Fruit fly (Drosophila melanogaster) whole organism, wandering third instar larva: ENCODE measurements around the gene CG43092.
A peak's percentile ranks its signal among the peaks of the same experiment; 100 is the strongest.

ENCODE experiments used
- Abd-B ChIP-seq: fragments of >200 bp; optimal IDR thresholded peaks from 2 replicates; lab custom pipeline; 2017; ENCODE audit warnings: missing biosample characterization, missing genetic modification characterization
- CG32264 ChIP-seq: fragments of 200-800 bp; sonication (Bioruptor generic); optimal IDR thresholded peaks from 2 replicates; lab custom pipeline; 2016; ENCODE audit warnings: missing biosample characterization, missing genetic modification characterization
- CG9705 ChIP-seq: fragments of 200-800 bp; sonication (Bioruptor generic); optimal IDR thresholded peaks from 2 replicates; lab custom pipeline; 2018; ENCODE audit warnings: missing biosample characterization, mild to moderate bottlenecking, missing genetic modification characterization
- Dfd ChIP-seq: fragments of >200 bp; optimal IDR thresholded peaks from 2 replicates; lab custom pipeline; 2017; ENCODE audit warnings: missing biosample characterization, missing genetic modification characterization
- Dif ChIP-seq: fragments of 200-275, 200-300 bp; sonication (Bioruptor generic); optimal IDR thresholded peaks from 2 replicates; lab custom pipeline; 2018; ENCODE audit warnings: missing biosample characterization, missing genetic modification characterization; ENCODE audit not compliant: partially characterized antibody
- GATAd ChIP-seq: sonication (Bioruptor generic); optimal IDR thresholded peaks from 2 replicates; lab custom pipeline; 2016; ENCODE audit warnings: missing biosample characterization, missing genetic modification characterization
- HLH106 ChIP-seq: fragments of 200-800 bp; optimal IDR thresholded peaks from 3 replicates; lab custom pipeline; 2019; ENCODE audit warnings: missing biosample characterization, mild to moderate bottlenecking, missing genetic modification characterization, moderate library complexity
- Hr83 ChIP-seq: fragments of 200-300 bp; sonication (Bioruptor generic); optimal IDR thresholded peaks from 2 replicates; lab custom pipeline; 2016; ENCODE audit warnings: missing biosample characterization, mild to moderate bottlenecking, missing genetic modification characterization, moderate library complexity; ENCODE audit not compliant: poor library complexity, severe bottlenecking
- Mio ChIP-seq: sonication (Bioruptor generic); optimal IDR thresholded peaks from 2 replicates; lab custom pipeline; 2016; ENCODE audit warnings: missing biosample characterization, missing genetic modification characterization
- N ChIP-seq: fragments of >200 bp; optimal IDR thresholded peaks from 2 replicates; lab custom pipeline; 2018; ENCODE audit warnings: missing biosample characterization, missing external identifiers, missing genetic modification characterization
- OdsH ChIP-seq: fragments of 200-800 bp; sonication (Bioruptor generic); optimal IDR thresholded peaks from 2 replicates; lab custom pipeline; 2016; ENCODE audit warnings: missing biosample characterization, mild to moderate bottlenecking, missing genetic modification characterization
- Rel ChIP-seq, 2 experiments: fragments of 200-800 bp; sonication (Bioruptor generic) in 1 of 2; optimal IDR thresholded peaks; 2 replicates in 1 of 2; 3 replicates in 1 of 2; lab custom pipeline; 2016 to 2019; ENCODE audit warnings: mild to moderate bottlenecking in 2 of 2, missing biosample characterization in 2 of 2, missing genetic modification characterization in 2 of 2, moderate library complexity in 1 of 2
- Sp1 ChIP-seq: fragments of 200-800 bp; sonication (Bioruptor generic); optimal IDR thresholded peaks from 3 replicates; lab custom pipeline; 2019; ENCODE audit warnings: missing biosample characterization, mild to moderate bottlenecking, missing genetic modification characterization, moderate library complexity
- Vsx2 ChIP-seq: fragments of 200-300, 225-300 bp; sonication (Bioruptor generic); optimal IDR thresholded peaks from 2 replicates; lab custom pipeline; 2018; ENCODE audit warnings: missing biosample characterization, missing genetic modification characterization; ENCODE audit not compliant: partially characterized antibody
- br ChIP-seq: fragments of 200-800 bp; sonication (Bioruptor generic); optimal IDR thresholded peaks from 2 replicates; lab custom pipeline; 2016; ENCODE audit warnings: missing biosample characterization, missing genetic modification characterization
- brk ChIP-seq: fragments of 200-800 bp; sonication (Bioruptor generic); optimal IDR thresholded peaks from 2 replicates; lab custom pipeline; 2016; ENCODE audit warnings: missing biosample characterization, mild to moderate bottlenecking, missing genetic modification characterization
- dl ChIP-seq, 2 experiments: fragments of 175-275, 200-275 bp in 1 of 2; fragments of 200-275 bp in 1 of 2; sonication (Bioruptor generic); optimal IDR thresholded peaks; lab custom pipeline; 2018; ENCODE audit warnings: mild to moderate bottlenecking in 2 of 2, missing biosample characterization in 2 of 2, missing genetic modification characterization in 2 of 2, moderate library complexity in 2 of 2; ENCODE audit not compliant: partially characterized antibody in 2 of 2, insufficient read depth in 1 of 2
- ey ChIP-seq: fragments of 200-800 bp; sonication (Bioruptor generic); optimal IDR thresholded peaks from 2 replicates; lab custom pipeline; 2016; ENCODE audit warnings: missing biosample characterization, missing genetic modification characterization
- foxo ChIP-seq, 2 experiments: fragments of 200-800 bp; sonication (Bioruptor generic); optimal IDR thresholded peaks; 2 replicates in 1 of 2; 3 replicates in 1 of 2; lab custom pipeline; 2016 to 2017; ENCODE audit warnings: missing biosample characterization in 2 of 2, missing genetic modification characterization in 2 of 2
- fru ChIP-seq: fragments of 200-800 bp; sonication (Bioruptor generic); optimal IDR thresholded peaks from 3 replicates; lab custom pipeline; 2016; ENCODE audit warnings: missing biosample characterization, mild to moderate bottlenecking, missing genetic modification characterization
- jim ChIP-seq: fragments of 175-275, 200-325 bp; sonication (Bioruptor generic); optimal IDR thresholded peaks from 2 replicates; lab custom pipeline; 2016; ENCODE audit warnings: missing biosample characterization, mild to moderate bottlenecking, missing genetic modification characterization
- pan ChIP-seq: fragments of >200 bp; optimal IDR thresholded peaks from 2 replicates; lab custom pipeline; 2017
- psq ChIP-seq: fragments of 200-800 bp; sonication (Bioruptor generic); optimal IDR thresholded peaks from 3 replicates; lab custom pipeline; 2017; ENCODE audit warnings: missing biosample characterization, mild to moderate bottlenecking, missing genetic modification characterization, moderate library complexity
- rgr ChIP-seq: fragments of 200-800 bp; sonication (Bioruptor generic); optimal IDR thresholded peaks from 3 replicates; lab custom pipeline; 2016; ENCODE audit warnings: missing biosample characterization, mild to moderate bottlenecking, missing genetic modification characterization
- usp ChIP-seq: fragments of >200 bp; optimal IDR thresholded peaks from 2 replicates; lab custom pipeline; 2017; ENCODE audit warnings: missing biosample characterization, missing genetic modification characterization

Gene CG43092

dm6 chr3R:22720808-22721306 is 48.6 kb downstream of the CG43092 start, which contains the start of gene wge:
Gene wge (minus strand): TSS chr3R:22721150.
- TF ChIP-seq Hr83, result no peak
- peak; percentile 59 for TF ChIP-seq Sp1
- TF ChIP-seq Rel (GFP tag; optimal IDR thresholded peaks at IDR 0.05; lab: Kevin White, UChicago), result no peak
- peak; percentile 33 for TF ChIP-seq Rel (tag; optimal IDR thresholded peaks at IDR 0.05; lab: Kevin White, UChicago)
- peak; percentile 12 for TF ChIP-seq HLH106
- no peak for TF ChIP-seq psq
- peak; percentile 80 for TF ChIP-seq jim
- TF ChIP-seq rgr (GFP tag; lab: Kevin White, UChicago), result no peak
- no peak for TF ChIP-seq pan (lab: Kevin White, UChicago)

- no peak for TF ChIP-seq OdsH
- peak; percentile 6 for TF ChIP-seq fru (GFP tag; lab: Kevin White, UChicago)
Observed at dm6 chr3R:22719607-22719949, 49.9 kb downstream of the CG43092 start.

- TF ChIP-seq CG9705 (no peak), N (no peak), Abd-B (no peak), Sp1 (no peak), Mio (GFP tag; lab: Kevin White, UChicago) (no peak), psq (no peak), Dfd (GFP tag; lab: Kevin White, UChicago) (no peak), rgr (GFP tag; lab: Kevin White, UChicago) (no peak), GATAd (GFP tag; lab: Kevin White, UChicago) (no peak), foxo (GFP tag; optimal IDR thresholded peaks at IDR 0.05; lab: Kevin White, UChicago) (no peak), CG32264 (GFP tag; lab: Kevin White, UChicago) (no peak), ey (no peak), br (no peak), brk (GFP tag; lab: Kevin White, UChicago) (no peak), usp (no peak), dl (GFP tag; optimal IDR thresholded peaks at IDR 0.05; lab: Kevin White, UChicago; ENCODE audit: insufficient read depth in 1 of 2, partially characterized antibody in 2 of 2) (no peak), OdsH (no peak), Vsx2 (no peak), Dif (GFP tag; lab: Kevin White, UChicago) (no peak), jim (no peak)
Observed at dm6 chr3R:22718937-22719606, 50.4 kb downstream of the CG43092 start.
